Fruit fly (Drosophila melanogaster) whole organism, prepupa: Measurements from ENCODE around the gene CG9632.

Source experiments
- CG15336 ChIP-seq: fragments of 200-800 bp; sonication (Bioruptor generic); IDR thresholded peaks from 2 replicates; pipeline ENCODE4 v1.3.6; 2022; ENCODE audit warnings: missing biosample characterization, missing genetic modification characterization
- CG32006 ChIP-seq: fragments of 200-800 bp; sonication (Bioruptor generic); optimal IDR thresholded peaks from 3 replicates; lab custom pipeline; 2017; ENCODE audit warnings: missing biosample characterization, mild to moderate bottlenecking, missing genetic modification characterization
- CG4318 ChIP-seq: fragments of 200-800 bp; sonication (Bioruptor generic); optimal IDR thresholded peaks from 3 replicates; lab custom pipeline; 2017; ENCODE audit warnings: missing biosample characterization, mild to moderate bottlenecking, missing genetic modification characterization

dm6 chr3R:15895978-15896377 is 36.0 kb downstream of the CG9632 start, which contains the start of gene CG14877:
- no peak for TF ChIP-seq CG4318 (GFP tag; lab: Kevin White, UChicago)
- no peak for TF ChIP-seq CG32006 (GFP tag; lab: Kevin White, UChicago)
- TF ChIP-seq CG15336: no peak
